Worm (Caenorhabditis elegans) whole organism, early embryonic: ENCODE data around the gene fbxc-32.

Experiments used
- B0310.2 ChIP-seq: sonication (generic microtip); optimal IDR thresholded peaks from 2 replicates; lab custom pipeline; 2016; ENCODE audit warnings: mild to moderate bottlenecking, missing genetic modification characterization, missing compliant biosample characterization
- F13C5.2 ChIP-seq: sonication (generic microtip); optimal IDR thresholded peaks from 2 replicates; lab custom pipeline; 2017; ENCODE audit warnings: mild to moderate bottlenecking, missing genetic modification characterization, inconsistent platforms, missing compliant biosample characterization
- ama-1 ChIP-seq: fragments of 150-350 bp; optimal IDR thresholded peaks from 2 replicates; lab custom pipeline; 2014
- ceh-36 ChIP-seq: sonication (generic microtip); optimal IDR thresholded peaks from 2 replicates; lab custom pipeline; 2016; ENCODE audit warnings: missing genetic modification characterization, inconsistent platforms, missing compliant biosample characterization
- ets-7 ChIP-seq: sonication (generic microtip); optimal IDR thresholded peaks from 2 replicates; lab custom pipeline; 2016; ENCODE audit warnings: missing genotype, missing genetic modification characterization, missing compliant biosample characterization
- flt-1 ChIP-seq: fragments of 200-800 bp; sonication (Bioruptor generic); IDR thresholded peaks from 2 replicates; pipeline ENCODE4 v1.3.6; 2022; ENCODE audit warnings: missing genetic modification characterization, missing compliant biosample characterization
- hmbx-1 ChIP-seq: sonication (generic microtip); optimal IDR thresholded peaks from 2 replicates; lab custom pipeline; 2016; ENCODE audit warnings: mild to moderate bottlenecking, missing genetic modification characterization, missing compliant biosample characterization
- hmg-4 ChIP-seq: fragments of 200-800 bp; sonication (Bioruptor generic); optimal IDR thresholded peaks from 2 replicates; lab custom pipeline; 2018; ENCODE audit warnings: mild to moderate bottlenecking, missing genetic modification characterization, missing compliant biosample characterization
- hnd-1 ChIP-seq: sonication (generic microtip); optimal IDR thresholded peaks from 2 replicates; lab custom pipeline; 2016; ENCODE audit warnings: missing genetic modification characterization, missing compliant biosample characterization
- pes-1 ChIP-seq: fragments of 200-800 bp; sonication (Bioruptor generic); IDR thresholded peaks from 2 replicates; pipeline ENCODE4 v1.3.6; 2022; ENCODE audit warnings: missing genetic modification reagents, missing genetic modification characterization, missing compliant biosample characterization
- scrt-1 ChIP-seq: fragments of 200-800 bp; sonication (Bioruptor generic); IDR thresholded peaks from 2 replicates; pipeline ENCODE4 v1.3.6; 2022; ENCODE audit warnings: missing genetic modification characterization, missing compliant biosample characterization
- sea-1 ChIP-seq: fragments of 200-800 bp; sonication (Bioruptor generic); conservative IDR thresholded peaks from 2 replicates; pipeline ENCODE4 v1.3.6; 2022; ENCODE audit warnings: missing genetic modification characterization, missing compliant biosample characterization
- tbx-37 ChIP-seq: fragments of 200-800 bp; sonication (Bioruptor generic); conservative IDR thresholded peaks from 2 replicates; pipeline ENCODE4 v1.3.6; 2022; ENCODE audit warnings: missing genetic modification reagents, missing genetic modification characterization, missing compliant biosample characterization

DNA sequence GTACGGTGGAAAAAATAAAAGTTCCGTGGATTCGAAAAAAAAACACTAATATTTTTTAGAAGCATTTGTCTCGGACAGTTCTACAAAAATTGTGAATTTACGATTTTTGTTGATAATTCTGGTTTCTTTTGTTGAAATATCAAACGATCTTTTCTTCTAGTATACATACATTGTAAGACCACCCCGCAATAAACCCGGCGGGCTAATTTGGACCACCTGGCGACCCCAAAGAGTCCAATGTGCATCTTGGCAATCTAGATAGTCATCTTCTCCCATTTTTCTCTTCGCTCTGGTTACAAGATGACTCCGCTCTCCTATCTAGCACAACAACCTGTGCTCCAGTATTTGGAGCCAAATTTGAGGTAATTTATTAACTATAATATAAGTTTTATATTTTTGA is 32.2 kb downstream of the fbxc-32 start, which contains the start of gene fbxc-29:
- TF ChIP-seq flt-1 (GFP tag; lab: Robert Waterston, UW), result no peak
- no peak for TF ChIP-seq scrt-1 (GFP tag; lab: Robert Waterston, UW)
- no peak for TF ChIP-seq hnd-1 (tag; lab: Kevin White, UChicago)
- no peak for TF ChIP-seq tbx-37 (GFP tag; lab: Robert Waterston, UW)
- no peak for TF ChIP-seq B0310.2 (tag; lab: Kevin White, UChicago)
- TF ChIP-seq ceh-36 (tag; lab: Kevin White, UChicago), result no peak
- TF ChIP-seq ama-1, result no peak
- TF ChIP-seq hmbx-1 (tag; lab: Kevin White, UChicago), result no peak
- TF ChIP-seq ets-7 (tag; lab: Kevin White, UChicago), result no peak
- TF ChIP-seq pes-1 (GFP tag; lab: Robert Waterston, UW), result no peak
- no peak for TF ChIP-seq hmg-4
- no peak for TF ChIP-seq F13C5.2 (tag; lab: Kevin White, UChicago)
- no peak for TF ChIP-seq sea-1 (GFP tag; lab: Robert Waterston, UW)
